Fruit fly (Drosophila melanogaster): ENCODE measurements around the gene CG14367.

DNA sequence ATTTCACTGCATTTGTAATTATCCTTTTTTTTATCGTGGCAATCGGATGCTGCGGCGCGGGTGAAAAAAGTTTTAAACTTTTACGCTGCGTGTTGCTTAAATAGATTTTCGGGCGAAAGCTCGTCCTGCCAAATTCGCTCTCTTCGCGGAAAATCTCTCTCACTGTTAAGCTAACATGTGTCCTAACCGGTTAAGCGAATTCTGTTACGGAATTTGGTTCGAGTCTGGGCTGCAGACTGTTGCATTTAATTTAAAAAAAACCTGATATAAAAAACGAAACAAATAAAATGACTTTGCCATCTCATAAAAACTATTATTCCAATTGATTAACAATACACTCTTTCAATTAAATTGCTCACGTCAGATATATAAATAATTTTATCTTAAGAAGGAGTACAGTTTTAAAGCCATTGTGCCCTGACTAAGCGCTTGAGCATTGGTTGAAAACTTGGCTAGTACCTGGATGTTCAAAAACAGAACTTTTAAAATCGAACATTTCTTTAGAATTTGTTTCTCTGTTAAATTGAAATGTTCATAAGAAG lies 19.3 kb upstream of the CG14367 start, which contains the start of gene Task6:
- no peak for TF ChIP-seq CG11294 (GFP tag; IDR thresholded peaks at IDR 0.05)
- no peak for TF ChIP-seq Sox15 (GFP tag; optimal IDR thresholded peaks at IDR 0.05)
- no peak for TF ChIP-seq salr (GFP tag; optimal IDR thresholded peaks at IDR 0.05)
- TF ChIP-seq CG6276 (GFP tag; optimal IDR thresholded peaks at IDR 0.05) = no peak
